Fruit fly (Drosophila melanogaster) S2 (cell line): ENCODE measurements around the gene AP-2alpha.

Experiments used
- CG8478 ChIP-seq: fragments of >200 bp; optimal IDR thresholded peaks from 2 replicates; lab custom pipeline; 2018
- CTCF ChIP-seq, 2 experiments: fragments of >200 bp; optimal IDR thresholded peaks; 2 replicates each; lab custom pipeline; 2018

Gene AP-2alpha

dm6 chr2L:432119-432518 is 17.5 kb upstream of the AP-2alpha start:
- TF ChIP-seq CTCF (optimal IDR thresholded peaks at IDR 0.05; lab: Kevin White, UChicago) (no peak), CG8478 (lab: Kevin White, UChicago) (no peak)

- no peak for TF ChIP-seq CG8478 (lab: Kevin White, UChicago)
- no peak for TF ChIP-seq CTCF (optimal IDR thresholded peaks at IDR 0.05; lab: Kevin White, UChicago)
These were observed 17.0 kb upstream of the AP-2alpha start for dm6 chr2L:431629-431984.

dm6 chr2L:430820-431628 is 16.4 kb upstream of the AP-2alpha start, which contains the start of gene ex:
Gene ex, plus strand, starts transcription at chr2L:431227.
- peak in 1 of 2 experiments; percentile 24 for TF ChIP-seq CTCF (optimal IDR thresholded peaks at IDR 0.05; lab: Kevin White, UChicago)
- TF ChIP-seq CG8478 (lab: Kevin White, UChicago), result no peak

- TF ChIP-seq CTCF (optimal IDR thresholded peaks at IDR 0.05; lab: Kevin White, UChicago) (no peak), CG8478 (lab: Kevin White, UChicago) (no peak)
These were observed 15.3 kb upstream of the AP-2alpha start for dm6 chr2L:429680-430484.

- TF ChIP-seq CG8478 (lab: Kevin White, UChicago) (no peak), CTCF (optimal IDR thresholded peaks at IDR 0.05; lab: Kevin White, UChicago) (no peak)
These were observed 13.9 kb upstream of the AP-2alpha start for dm6 chr2L:428380-428989.

dm6 chr2L:427338-428234 is 13.0 kb upstream of the AP-2alpha start:
- TF ChIP-seq CG8478 (lab: Kevin White, UChicago), result no peak
- no peak for TF ChIP-seq CTCF (optimal IDR thresholded peaks at IDR 0.05; lab: Kevin White, UChicago)

dm6 chr2L:426449-426848 is 11.9 kb upstream of the AP-2alpha start:
- TF ChIP-seq CTCF (optimal IDR thresholded peaks at IDR 0.05; lab: Kevin White, UChicago) (no peak), CG8478 (lab: Kevin White, UChicago) (no peak)

dm6 chr2L:425491-425890 is 10.9 kb upstream of the AP-2alpha start:
- no peak for TF ChIP-seq CG8478 (lab: Kevin White, UChicago)
- TF ChIP-seq CTCF (optimal IDR thresholded peaks at IDR 0.05; lab: Kevin White, UChicago), result no peak

dm6 chr2L:423160-423559 is 8.6 kb upstream of the AP-2alpha start:
- TF ChIP-seq CTCF (optimal IDR thresholded peaks at IDR 0.05; lab: Kevin White, UChicago) (no peak), CG8478 (lab: Kevin White, UChicago) (no peak)

dm6 chr2L:422573-422972 is 8.0 kb upstream of the AP-2alpha start, which contains the start of gene BBS8:
Gene BBS8, plus strand, starts transcription at chr2L:422873.
- TF ChIP-seq CG8478 (lab: Kevin White, UChicago), result no peak
- TF ChIP-seq CTCF (optimal IDR thresholded peaks at IDR 0.05; lab: Kevin White, UChicago), result no peak

- TF ChIP-seq CG8478 (lab: Kevin White, UChicago) (no peak), CTCF (optimal IDR thresholded peaks at IDR 0.05; lab: Kevin White, UChicago) (peak; percentile 92 to 94)
These were observed 6.7 kb upstream of the AP-2alpha start, which contains the start of the genes CG11885 and CG13692 for dm6 chr2L:421119-421821. Gene CG11885, minus strand, starts transcription at chr2L:421450. Gene CG13692, plus strand, starts transcription at chr2L:421771.

- no peak for TF ChIP-seq CG8478 (lab: Kevin White, UChicago)
- peak in 1 of 2 experiments; percentile 9 for TF ChIP-seq CTCF (optimal IDR thresholded peaks at IDR 0.05; lab: Kevin White, UChicago)
These were observed 5.1 kb upstream of the AP-2alpha start, which contains the start of the genes CG13690 and RpLP1 for dm6 chr2L:419620-420184. Gene CG13690, minus strand, starts transcription at chr2L:419652. Gene RpLP1, plus strand, starts transcription at chr2L:419952.

dm6 chr2L:413894-414293 is 683 bp downstream of the AP-2alpha start:
- TF ChIP-seq CTCF (optimal IDR thresholded peaks at IDR 0.05; lab: Kevin White, UChicago) (no peak), CG8478 (lab: Kevin White, UChicago) (no peak)
